Worm (Caenorhabditis elegans): ENCODE measurements around the gene F39F10.3.
A peak's percentile ranks its signal among the peaks of the same experiment; 100 is the strongest.

- no peak for TF ChIP-seq ceh-82 (tag; optimal IDR thresholded peaks at IDR 0.05)
- no peak for TF ChIP-seq nhr-23 (tag; optimal IDR thresholded peaks at IDR 0.05)
- TF ChIP-seq nhr-11 (tag; optimal IDR thresholded peaks at IDR 0.05), result no peak
- no peak for TF ChIP-seq zag-1 (tag; optimal IDR thresholded peaks at IDR 0.05)
- TF ChIP-seq egl-27 (tag; optimal IDR thresholded peaks at IDR 0.05), result no peak
- peak; percentile 68 for TF ChIP-seq elt-2 (tag; optimal IDR thresholded peaks at IDR 0.05)
- TF ChIP-seq pqm-1 (tag; optimal IDR thresholded peaks at IDR 0.05), result peak; percentile 40
- TF ChIP-seq elt-3 (tag; optimal IDR thresholded peaks at IDR 0.05), result no peak
- no peak for TF ChIP-seq sea-2 (GFP tag; optimal IDR thresholded peaks at IDR 0.05)
- TF ChIP-seq aly-2 (tag; optimal IDR thresholded peaks at IDR 0.05), result no peak
- TF ChIP-seq nhr-76 (tag; optimal IDR thresholded peaks at IDR 0.05), result no peak
These were observed 27.7 kb downstream of the F39F10.3 start for ce11 chrX:16919468-16919867.

Data from whole organism, L3 larva.